Worm (Caenorhabditis elegans) whole organism, late embryonic: ENCODE data around the gene F54H5.3.

Source experiments
- C08G9.2 ChIP-seq: sonication (generic microtip); optimal IDR thresholded peaks from 2 replicates; lab custom pipeline; 2016; ENCODE audit warnings: mild to moderate bottlenecking, missing genetic modification characterization, moderate library complexity, missing compliant biosample characterization
- ama-1 ChIP-seq: fragments of 150-350 bp; optimal IDR thresholded peaks from 2 replicates; lab custom pipeline; 2014
- ceh-2 ChIP-seq: sonication (generic microtip); optimal IDR thresholded peaks from 2 replicates; lab custom pipeline; 2016; ENCODE audit warnings: missing genotype, missing genetic modification characterization, missing compliant biosample characterization
- ceh-30 ChIP-seq: fragments of 150-350 bp; optimal IDR thresholded peaks from 2 replicates; lab custom pipeline; 2014; ENCODE audit warnings: missing biosample characterization, missing genetic modification characterization
- ets-4 ChIP-seq: sonication (generic microtip); optimal IDR thresholded peaks from 2 replicates; lab custom pipeline; 2016; ENCODE audit warnings: missing genetic modification characterization, missing compliant biosample characterization
- hlh-13 ChIP-seq: fragments of 200-800 bp; sonication (Bioruptor generic); optimal IDR thresholded peaks from 2 replicates; lab custom pipeline; 2018; ENCODE audit warnings: mild to moderate bottlenecking, missing genetic modification characterization, missing compliant biosample characterization
- nfya-1 ChIP-seq: sonication (generic microtip); optimal IDR thresholded peaks from 2 replicates; lab custom pipeline; 2017; ENCODE audit warnings: missing genetic modification characterization, mild to moderate bottlenecking, missing compliant biosample characterization, antibody characterized with exemption, moderate library complexity
- nhr-11 ChIP-seq: fragments of 150-350 bp; optimal IDR thresholded peaks from 2 replicates; lab custom pipeline; 2014; ENCODE audit warnings: missing biosample characterization, missing genetic modification characterization
- pax-1 ChIP-seq: fragments of 150-350 bp; optimal IDR thresholded peaks from 2 replicates; lab custom pipeline; 2014; ENCODE audit warnings: missing biosample characterization, missing genetic modification characterization
- pqm-1 ChIP-seq: sonication (generic microtip); optimal IDR thresholded peaks from 2 replicates; lab custom pipeline; 2016; ENCODE audit warnings: missing genetic modification characterization, missing compliant biosample characterization
- ref-2 ChIP-seq: sonication (generic microtip); optimal IDR thresholded peaks from 2 replicates; lab custom pipeline; 2016; ENCODE audit warnings: missing genetic modification characterization, missing compliant biosample characterization
- sox-2 ChIP-seq: fragments of 200-800 bp; sonication (Bioruptor generic); IDR thresholded peaks from 2 replicates; pipeline ENCODE4 v1.3.6; 2022; ENCODE audit warnings: missing genetic modification reagents, missing genetic modification characterization, missing compliant biosample characterization
- ztf-16 ChIP-seq: sonication (generic microtip); optimal IDR thresholded peaks from 2 replicates; lab custom pipeline; 2017; ENCODE audit warnings: missing genetic modification characterization, missing compliant biosample characterization

DNA sequence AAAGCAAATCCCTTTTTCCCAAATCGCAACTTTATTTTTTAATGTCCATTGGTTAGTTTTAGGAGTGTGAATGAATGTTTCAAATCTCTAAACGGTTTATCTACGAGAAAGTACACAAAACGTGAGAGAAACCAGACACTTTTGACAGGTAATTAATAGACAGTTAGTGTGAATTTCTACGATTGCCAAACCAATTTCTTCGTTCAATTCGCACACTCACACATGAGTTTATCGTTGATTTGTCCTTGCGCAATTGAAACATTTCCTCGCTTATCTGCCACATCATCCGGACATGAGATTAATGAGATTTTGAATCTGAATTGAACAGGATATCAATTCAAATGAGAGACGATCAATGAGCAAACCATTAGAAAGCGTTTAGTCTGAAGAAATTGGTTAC is 11.7 kb upstream of the F54H5.3 start:
- TF ChIP-seq hlh-13 (GFP tag; lab: Kevin White, UChicago) (no peak), ama-1 (lab: Kevin White, UChicago) (no peak), pqm-1 (tag; lab: Kevin White, UChicago) (no peak), ztf-16 (tag; lab: Kevin White, UChicago) (no peak), pax-1 (tag; lab: Kevin White, UChicago) (no peak), ets-4 (tag; lab: Kevin White, UChicago) (no peak), nhr-11 (tag; lab: Kevin White, UChicago) (no peak), nfya-1 (tag; lab: Kevin White, UChicago) (no peak), ref-2 (no peak), C08G9.2 (tag; lab: Kevin White, UChicago) (no peak), ceh-30 (tag; lab: Kevin White, UChicago) (no peak), sox-2 (no peak), ceh-2 (tag; lab: Kevin White, UChicago) (no peak)
